Fruit fly (Drosophila melanogaster) whole organism, embryonic: ENCODE measurements around the gene ssh.

Experiments
- ATbp ChIP-seq: fragments of 200-800 bp; sonication (Bioruptor generic); optimal IDR thresholded peaks from 2 replicates; lab custom pipeline; 2017; ENCODE audit warnings: missing biosample characterization, mild to moderate bottlenecking, missing genetic modification characterization, missing genetic modification reagents
- CG10267 ChIP-seq: fragments of 200-800 bp; sonication (Bioruptor generic); optimal IDR thresholded peaks from 2 replicates; lab custom pipeline; 2018; ENCODE audit warnings: missing biosample characterization, mild to moderate bottlenecking, missing genetic modification characterization, moderate library complexity
- CG10366 ChIP-seq: fragments of 200-800 bp; sonication (Bioruptor generic); IDR thresholded peaks from 2 replicates; pipeline ENCODE4 v1.3.6; 2022; ENCODE audit warnings: missing biosample characterization, missing genetic modification characterization
- CG13123 ChIP-seq: fragments of 200-800 bp; sonication (Bioruptor generic); optimal IDR thresholded peaks from 2 replicates; lab custom pipeline; 2016; ENCODE audit warnings: missing biosample characterization, missing genetic modification characterization
- CG14710 ChIP-seq: fragments of 200-800 bp; sonication (Bioruptor generic); optimal IDR thresholded peaks from 3 replicates; lab custom pipeline; 2019; ENCODE audit warnings: missing biosample characterization, mild to moderate bottlenecking, missing genetic modification characterization, moderate library complexity
- CG15514 ChIP-seq: fragments of 200-800 bp; sonication (Bioruptor generic); optimal IDR thresholded peaks from 3 replicates; lab custom pipeline; 2017; ENCODE audit warnings: missing biosample characterization, missing genetic modification characterization, mild to moderate bottlenecking, moderate library complexity, missing genetic modification reagents
- CG1602 ChIP-seq: fragments of 200-800 bp; sonication (Bioruptor generic); optimal IDR thresholded peaks from 3 replicates; lab custom pipeline; 2016; ENCODE audit warnings: missing biosample characterization, missing genetic modification characterization
- CG1647 ChIP-seq: fragments of 200-800 bp; sonication (Bioruptor generic); optimal IDR thresholded peaks from 3 replicates; lab custom pipeline; 2016; ENCODE audit warnings: missing biosample characterization, missing genetic modification characterization
- CG18011 ChIP-seq: fragments of 200-800 bp; sonication (Bioruptor generic); optimal IDR thresholded peaks from 2 replicates; lab custom pipeline; 2017; ENCODE audit warnings: missing biosample characterization, missing genetic modification characterization, mild to moderate bottlenecking, moderate library complexity, missing genotype
- CG31365 ChIP-seq: fragments of 200-800 bp; sonication (Bioruptor generic); optimal IDR thresholded peaks from 2 replicates; lab custom pipeline; 2018; ENCODE audit warnings: missing biosample characterization, mild to moderate bottlenecking, missing genetic modification characterization
- CG31441 ChIP-seq: fragments of 200-800 bp; sonication (Bioruptor generic); IDR thresholded peaks from 2 replicates; pipeline ENCODE4 v1.3.6; 2022; ENCODE audit warnings: missing biosample characterization, missing genetic modification characterization
- CG34224 ChIP-seq: fragments of 200-800 bp; sonication (Bioruptor generic); IDR thresholded peaks from 3 replicates; pipeline ENCODE4 v1.3.6; 2022; ENCODE audit warnings: missing biosample characterization, missing genetic modification characterization; ENCODE audit not compliant: partially characterized antibody
- CG3995 ChIP-seq: fragments of 200-800 bp; sonication (Bioruptor generic); optimal IDR thresholded peaks from 3 replicates; lab custom pipeline; 2016; ENCODE audit warnings: missing biosample characterization, missing genetic modification characterization
- CG6813 ChIP-seq: fragments of 200-800 bp; sonication (Bioruptor generic); optimal IDR thresholded peaks from 2 replicates; lab custom pipeline; 2017; ENCODE audit warnings: missing biosample characterization, missing genetic modification characterization, mild to moderate bottlenecking, moderate library complexity, missing genetic modification reagents
- CG9727 ChIP-seq: fragments of 200-800 bp; sonication (Bioruptor generic); optimal IDR thresholded peaks from 3 replicates; lab custom pipeline; 2017; ENCODE audit warnings: missing biosample characterization, mild to moderate bottlenecking, missing genetic modification characterization
- CrebB ChIP-seq: fragments of 200-800 bp; sonication (Bioruptor generic); optimal IDR thresholded peaks from 3 replicates; lab custom pipeline; 2018; ENCODE audit warnings: missing biosample characterization, mild to moderate bottlenecking, missing genetic modification characterization
- Dad ChIP-seq: fragments of 200-800 bp; sonication (Bioruptor generic); optimal IDR thresholded peaks from 3 replicates; lab custom pipeline; 2016; ENCODE audit warnings: missing biosample characterization, missing genetic modification characterization
- Dbx ChIP-seq: fragments of 200-800 bp; sonication (Bioruptor generic); IDR thresholded peaks from 3 replicates; pipeline ENCODE4 v1.3.6; 2022; ENCODE audit warnings: missing biosample characterization, missing genetic modification characterization
- Fer3 ChIP-seq: fragments of 200-800 bp; sonication (Bioruptor generic); optimal IDR thresholded peaks from 2 replicates; lab custom pipeline; 2018; ENCODE audit warnings: missing biosample characterization, mild to moderate bottlenecking, missing genetic modification characterization, moderate library complexity
- Hmx ChIP-seq: fragments of 200-800 bp; sonication (Bioruptor generic); optimal IDR thresholded peaks from 2 replicates; lab custom pipeline; 2016; ENCODE audit warnings: missing biosample characterization, missing genetic modification characterization
- MBD-R2 ChIP-seq: fragments of 200-800 bp; sonication (Bioruptor generic); IDR thresholded peaks from 2 replicates; pipeline ENCODE4 v1.3.6; 2022; ENCODE audit warnings: missing biosample characterization, missing genetic modification characterization
- Myb ChIP-seq: fragments of 200-800 bp; sonication (Bioruptor generic); optimal IDR thresholded peaks from 2 replicates; lab custom pipeline; 2016; ENCODE audit warnings: missing biosample characterization, missing genetic modification characterization
- NFAT ChIP-seq: fragments of 200-800 bp; sonication (Bioruptor generic); IDR thresholded peaks from 2 replicates; pipeline ENCODE4 v1.3.6; 2022; ENCODE audit warnings: missing biosample characterization, missing genetic modification characterization
- NK7.1 ChIP-seq: fragments of 200-800 bp; sonication (Bioruptor generic); optimal IDR thresholded peaks from 3 replicates; lab custom pipeline; 2016; ENCODE audit warnings: missing biosample characterization, missing genetic modification characterization
- PHDP ChIP-seq: fragments of 200-800 bp; sonication (Bioruptor generic); optimal IDR thresholded peaks from 3 replicates; lab custom pipeline; 2018; ENCODE audit warnings: missing biosample characterization, mild to moderate bottlenecking, missing genetic modification characterization, moderate library complexity
- Ptx1 ChIP-seq: fragments of 200-800 bp; sonication (Bioruptor generic); IDR thresholded peaks from 2 replicates; pipeline ENCODE4 v1.3.6; 2022; ENCODE audit warnings: missing biosample characterization, missing genetic modification characterization
- Scr ChIP-seq: fragments of 200-800 bp; sonication (Bioruptor generic); IDR thresholded peaks from 2 replicates; pipeline ENCODE4 v1.3.6; 2022; ENCODE audit warnings: missing biosample characterization, missing genetic modification characterization; ENCODE audit not compliant: partially characterized antibody
- Sry-β ChIP-seq: fragments of 200-800 bp; sonication (Bioruptor generic); optimal IDR thresholded peaks from 2 replicates; lab custom pipeline; 2018; ENCODE audit warnings: missing biosample characterization, mild to moderate bottlenecking, missing genetic modification characterization, moderate library complexity
- Ssrp ChIP-seq: fragments of 200-800 bp; sonication (Bioruptor generic); optimal IDR thresholded peaks from 2 replicates; lab custom pipeline; 2018; ENCODE audit warnings: missing biosample characterization, mild to moderate bottlenecking, missing genetic modification characterization, moderate library complexity
- Vsx1 ChIP-seq: fragments of 200-800 bp; sonication (Bioruptor generic); optimal IDR thresholded peaks from 2 replicates; lab custom pipeline; 2017; ENCODE audit warnings: missing biosample characterization, mild to moderate bottlenecking, missing genetic modification characterization, missing genetic modification reagents
- amos ChIP-seq: fragments of 200-800 bp; sonication (Bioruptor generic); IDR thresholded peaks from 2 replicates; pipeline ENCODE4 v1.3.6; 2022; ENCODE audit warnings: missing biosample characterization, missing genetic modification characterization; ENCODE audit not compliant: partially characterized antibody
- cas ChIP-seq: fragments of 200-800 bp; sonication (Bioruptor generic); IDR thresholded peaks from 2 replicates; pipeline ENCODE4 v1.3.6; 2022; ENCODE audit warnings: missing biosample characterization, missing genetic modification characterization
- chif ChIP-seq, 2 experiments: fragments of 200-800 bp; sonication (Bioruptor generic); optimal IDR thresholded peaks; 3 replicates each; lab custom pipeline; 2016; ENCODE audit warnings: missing biosample characterization in 2 of 2, missing genetic modification characterization in 2 of 2
- exex ChIP-seq: fragments of 200-800 bp; sonication (Bioruptor generic); optimal IDR thresholded peaks from 4 replicates; lab custom pipeline; 2018; ENCODE audit warnings: missing biosample characterization, mild to moderate bottlenecking, missing genetic modification characterization, moderate library complexity
- gfzf ChIP-seq: fragments of 200-800 bp; sonication (Bioruptor generic); optimal IDR thresholded peaks from 2 replicates; lab custom pipeline; 2016; ENCODE audit warnings: missing biosample characterization, mild to moderate bottlenecking, missing genetic modification characterization, moderate library complexity
- gsb-n ChIP-seq: fragments of 200-800 bp; sonication (Bioruptor generic); optimal IDR thresholded peaks from 3 replicates; lab custom pipeline; 2018; ENCODE audit warnings: missing biosample characterization, mild to moderate bottlenecking, missing genetic modification characterization
- h ChIP-seq: fragments of >200 bp; optimal IDR thresholded peaks from 2 replicates; lab custom pipeline; 2017
- jumu ChIP-seq: fragments of 200-800 bp; sonication (Bioruptor generic); optimal IDR thresholded peaks from 3 replicates; lab custom pipeline; 2016; ENCODE audit warnings: missing biosample characterization, missing genetic modification characterization
- maf-S ChIP-seq: fragments of 200-800 bp; sonication (Bioruptor generic); optimal IDR thresholded peaks from 2 replicates; lab custom pipeline; 2016; ENCODE audit warnings: missing biosample characterization, missing genetic modification characterization
- pan ChIP-seq, 4 experiments: fragments of >200 bp in 3 of 4; fragments of 200-800 bp in 1 of 4; sonication (Bioruptor generic) in 1 of 4; optimal IDR thresholded peaks in 3 of 4; IDR thresholded peaks in 1 of 4; 2 replicates each; pipeline versions ENCODE4 v1.3.6 to Lab custom; 2017 to 2022; ENCODE audit warnings: missing biosample characterization in 2 of 4, missing genetic modification characterization in 2 of 4, mixed read lengths in 1 of 4
- prd ChIP-seq, 3 experiments: fragments of >200 bp in 2 of 3; fragments of 200-800 bp in 1 of 3; sonication (Bioruptor generic) in 1 of 3; optimal IDR thresholded peaks in 2 of 3; IDR thresholded peaks in 1 of 3; 2 replicates in 2 of 3; 3 replicates in 1 of 3; pipeline versions ENCODE4 v1.3.6 to Lab custom; 2017 to 2022; ENCODE audit warnings: missing biosample characterization in 1 of 3, missing genetic modification characterization in 1 of 3
- schlank ChIP-seq: fragments of 200-800 bp; sonication (Bioruptor generic); optimal IDR thresholded peaks from 2 replicates; lab custom pipeline; 2018; ENCODE audit warnings: missing biosample characterization, mild to moderate bottlenecking, missing genetic modification characterization
- sens ChIP-seq: fragments of 200-800 bp; sonication (Bioruptor generic); peaks from one replicate; lab custom pipeline; 2016; ENCODE audit warnings: missing biosample characterization, missing genetic modification characterization
- seq ChIP-seq: fragments of 200-800 bp; sonication (Bioruptor generic); IDR thresholded peaks from 2 replicates; pipeline ENCODE4 v1.3.6; 2022; ENCODE audit warnings: missing biosample characterization, missing genetic modification characterization
- stwl ChIP-seq: fragments of 200-800 bp; sonication (Bioruptor generic); optimal IDR thresholded peaks from 3 replicates; lab custom pipeline; 2018; ENCODE audit warnings: missing biosample characterization, mild to moderate bottlenecking, missing genetic modification characterization, moderate library complexity

The ssh gene

dm6 chr3R:24931856-24932255, 12.9 kb downstream of the ssh start, which contains the start of gene CG11771 (continued):
- TF ChIP-seq MBD-R2 (GFP tag; lab: Robert Waterston, UW) (peak; percentile 89), CG15514 (GFP tag; lab: Kevin White, UChicago) (peak; percentile 24), CG3995 (GFP tag; lab: Kevin White, UChicago) (peak; percentile 97)

dm6 chr3R:24926752-24927320, 17.9 kb downstream of the ssh start:
- TF ChIP-seq exex (peak; percentile 9), Vsx1 (peak; percentile 80), CG18011 (GFP tag; lab: Kevin White, UChicago) (peak; percentile 82), schlank (no peak), CG3995 (GFP tag; lab: Kevin White, UChicago) (peak; percentile 94), CG31441 (GFP tag; lab: Robert Waterston, UW) (peak; percentile 43), CG10366 (GFP tag; lab: Robert Waterston, UW) (no peak), chif (GFP tag; optimal IDR thresholded peaks at IDR 0.05; lab: Kevin White, UChicago) (no peak), Scr (GFP tag; lab: Robert Waterston, UW) (no peak), Sry-β (GFP tag; lab: Kevin White, UChicago) (peak; percentile 45), Dbx (GFP tag; lab: Robert Waterston, UW) (no peak)
- TF ChIP-seq, all 482 proteins: peak for 6

- TF ChIP-seq pan (optimal IDR thresholded peaks at IDR 0.05; lab: Kevin White, UChicago), result no peak
- no peak for TF ChIP-seq pan (GFP tag; optimal IDR thresholded peaks at IDR 0.05 in 1 of 2, IDR thresholded peaks at IDR 0.05 in 1 of 2)
- TF ChIP-seq gfzf (GFP tag; lab: Kevin White, UChicago), result peak; percentile 6
- no peak for TF ChIP-seq PHDP (tag; lab: Kevin White, UChicago)
- TF ChIP-seq CG1647, result no peak
- TF ChIP-seq prd (optimal IDR thresholded peaks at IDR 0.05; lab: Kevin White, UChicago), result no peak
- no peak for TF ChIP-seq prd (GFP tag; IDR thresholded peaks at IDR 0.05; lab: Robert Waterston, UW)
- no peak for TF ChIP-seq CG1602 (GFP tag; lab: Kevin White, UChicago)
- peak; percentile 13 for TF ChIP-seq CG10267
- TF ChIP-seq CG13123 (GFP tag; lab: Kevin White, UChicago), result no peak
- TF ChIP-seq jumu (GFP tag; lab: Kevin White, UChicago), result no peak
- TF ChIP-seq CG9727 (GFP tag; lab: Kevin White, UChicago), result no peak
- TF ChIP-seq CG31365, result no peak
- TF ChIP-seq Ssrp, result no peak
- no peak for TF ChIP-seq Hmx (GFP tag; lab: Kevin White, UChicago)
- TF ChIP-seq stwl, result peak; percentile 67
- no peak for TF ChIP-seq NK7.1 (GFP tag; lab: Kevin White, UChicago)
- no peak for TF ChIP-seq cas (GFP tag; lab: Robert Waterston, UW)
These were observed 19.8 kb downstream of the ssh start, which contains the start of gene Trf4-2 for dm6 chr3R:24924916-24925315. TSS of gene Trf4-2 (plus strand) at chr3R:24925216.

- TF ChIP-seq Dad (GFP tag; lab: Kevin White, UChicago) (no peak), gsb-n (tag; lab: Kevin White, UChicago) (no peak), Ptx1 (GFP tag; lab: Robert Waterston, UW) (no peak), cas (GFP tag; lab: Robert Waterston, UW) (no peak), h (lab: Kevin White, UChicago) (no peak), CG6813 (no peak), CG14710 (tag; lab: Kevin White, UChicago) (peak; percentile 11), amos (GFP tag; lab: Robert Waterston, UW) (peak; percentile 31; the same call in 1 of the 2 replicates), seq (GFP tag; lab: Robert Waterston, UW) (no peak), Myb (GFP tag; lab: Kevin White, UChicago) (peak; percentile 75), CG34224 (GFP tag; lab: Robert Waterston, UW) (peak; percentile 40; the same call in 1 of the 3 replicates), sens (GFP tag; lab: Kevin White, UChicago) (no peak), maf-S (GFP tag; lab: Kevin White, UChicago) (no peak), NFAT (GFP tag; lab: Robert Waterston, UW) (no peak), CrebB (no peak), CG10267 (peak; percentile 8), ATbp (no peak), Fer3 (tag; lab: Kevin White, UChicago) (no peak)
These were observed 22.5 kb downstream of the ssh start, which contains the start of gene Mink for dm6 chr3R:24922270-24922669. TSS of gene Mink (plus strand) at chr3R:24922473.
